Fruit fly (Drosophila melanogaster) whole organism, embryonic: ENCODE results near the gene CG13898.

Experiments
- Atf6 ChIP-seq: fragments of 200-800 bp; sonication (Bioruptor generic); IDR thresholded peaks from 2 replicates; pipeline ENCODE4 v1.3.6; 2022; ENCODE audit warnings: missing biosample characterization, missing genetic modification characterization
- Blimp-1 ChIP-seq: fragments of 200-800 bp; sonication (Bioruptor generic); optimal IDR thresholded peaks from 3 replicates; lab custom pipeline; 2018; ENCODE audit warnings: missing biosample characterization, missing genetic modification characterization, mild to moderate bottlenecking, moderate library complexity, missing genetic modification reagents
- CG10431 ChIP-seq: fragments of 200-800 bp; sonication (Bioruptor generic); optimal IDR thresholded peaks from 3 replicates; lab custom pipeline; 2018; ENCODE audit warnings: missing biosample characterization, mild to moderate bottlenecking, missing genetic modification characterization
- CG10654 ChIP-seq: fragments of 200-800 bp; sonication (Bioruptor generic); optimal IDR thresholded peaks from 2 replicates; lab custom pipeline; 2016; ENCODE audit warnings: missing biosample characterization, missing genetic modification characterization
- CG12744 ChIP-seq: fragments of 200-800 bp; sonication (Bioruptor generic); optimal IDR thresholded peaks from 2 replicates; lab custom pipeline; 2016; ENCODE audit warnings: missing biosample characterization, missing genetic modification characterization
- CG12769 ChIP-seq: fragments of 200-800 bp; sonication (Bioruptor generic); optimal IDR thresholded peaks from 2 replicates; lab custom pipeline; 2019; ENCODE audit warnings: missing biosample characterization, mild to moderate bottlenecking, missing genetic modification characterization, moderate library complexity
- CG13296 ChIP-seq: fragments of 200-800 bp; sonication (Bioruptor generic); optimal IDR thresholded peaks from 3 replicates; lab custom pipeline; 2018; ENCODE audit warnings: missing biosample characterization, mild to moderate bottlenecking, missing genetic modification characterization
- CG14860 ChIP-seq: fragments of 200-800 bp; sonication (Bioruptor generic); IDR thresholded peaks from 3 replicates; pipeline ENCODE4 v1.3.6; 2022; ENCODE audit warnings: missing biosample characterization, missing genetic modification characterization; ENCODE audit not compliant: partially characterized antibody
- CG15011 ChIP-seq: fragments of 200-800 bp; sonication (Bioruptor generic); optimal IDR thresholded peaks from 3 replicates; lab custom pipeline; 2018; ENCODE audit warnings: missing biosample characterization, mild to moderate bottlenecking, missing genetic modification characterization
- CG16863 ChIP-seq: fragments of 200-800 bp; sonication (Bioruptor generic); optimal IDR thresholded peaks from 3 replicates; lab custom pipeline; 2016; ENCODE audit warnings: missing biosample characterization, missing genetic modification characterization
- CG17328 ChIP-seq: fragments of 200-800 bp; sonication (Bioruptor generic); IDR thresholded peaks from 2 replicates; pipeline ENCODE4 v1.3.6; 2022; ENCODE audit warnings: missing biosample characterization, missing genetic modification characterization
- CG30020 ChIP-seq: fragments of 200-800 bp; optimal IDR thresholded peaks from 2 replicates; lab custom pipeline; 2019; ENCODE audit warnings: missing biosample characterization, mild to moderate bottlenecking, missing genetic modification characterization, moderate library complexity
- CG31441 ChIP-seq: fragments of 200-800 bp; sonication (Bioruptor generic); IDR thresholded peaks from 2 replicates; pipeline ENCODE4 v1.3.6; 2022; ENCODE audit warnings: missing biosample characterization, missing genetic modification characterization
- CG34422 ChIP-seq: fragments of 200-800 bp; sonication (Bioruptor generic); IDR thresholded peaks from 3 replicates; pipeline ENCODE4 v1.3.6; 2022; ENCODE audit warnings: missing biosample characterization, missing genetic modification characterization
- CG4360 ChIP-seq: fragments of 200-800 bp; sonication (Bioruptor generic); IDR thresholded peaks from 2 replicates; pipeline ENCODE4 v1.3.6; 2022; ENCODE audit warnings: missing biosample characterization, missing genetic modification characterization
- CG4404 ChIP-seq: fragments of 200-800 bp; sonication (Bioruptor generic); IDR thresholded peaks from 2 replicates; pipeline ENCODE4 v1.3.6; 2022; ENCODE audit warnings: missing biosample characterization, missing genetic modification characterization
- CG6175 ChIP-seq: fragments of 200-800 bp; sonication (Bioruptor generic); IDR thresholded peaks from 3 replicates; pipeline ENCODE4 v1.3.6; 2022; ENCODE audit warnings: missing biosample characterization, missing genetic modification characterization
- CG6272 ChIP-seq: fragments of 200-800 bp; sonication (Bioruptor generic); IDR thresholded peaks from 2 replicates; pipeline ENCODE4 v1.3.6; 2022; ENCODE audit warnings: missing biosample characterization, missing genetic modification characterization
- CG6813 ChIP-seq: fragments of 200-800 bp; sonication (Bioruptor generic); optimal IDR thresholded peaks from 2 replicates; lab custom pipeline; 2017; ENCODE audit warnings: missing biosample characterization, missing genetic modification characterization, mild to moderate bottlenecking, moderate library complexity, missing genetic modification reagents
- CG6854 ChIP-seq: fragments of 200-800 bp; sonication (Bioruptor generic); optimal IDR thresholded peaks from 3 replicates; lab custom pipeline; 2017; ENCODE audit warnings: missing biosample characterization, mild to moderate bottlenecking, missing genetic modification characterization
- CG7357 ChIP-seq: fragments of 200-800 bp; sonication (Bioruptor generic); IDR thresholded peaks from 3 replicates; pipeline ENCODE4 v1.3.6; 2022; ENCODE audit warnings: missing biosample characterization, missing genetic modification characterization
- CG8924 ChIP-seq: fragments of 200-800 bp; optimal IDR thresholded peaks from 3 replicates; lab custom pipeline; 2019; ENCODE audit warnings: missing biosample characterization, mild to moderate bottlenecking, missing genetic modification characterization, moderate library complexity
- CG9932 ChIP-seq: fragments of 200-800 bp; sonication (Bioruptor generic); IDR thresholded peaks from 2 replicates; pipeline ENCODE4 v1.3.6; 2022; ENCODE audit warnings: missing biosample characterization, missing genetic modification characterization
- CoRest ChIP-seq: fragments of 200-800 bp; sonication (Bioruptor generic); optimal IDR thresholded peaks from 3 replicates; lab custom pipeline; 2018; ENCODE audit warnings: missing biosample characterization, mild to moderate bottlenecking, missing genetic modification characterization, moderate library complexity
- E2f1 ChIP-seq: fragments of 200-800 bp; sonication (Bioruptor generic); IDR thresholded peaks from 2 replicates; pipeline ENCODE4 v1.3.6; 2022; ENCODE audit warnings: missing biosample characterization, missing genetic modification characterization
- Eip74EF ChIP-seq, 2 experiments: fragments of 200-800 bp in 1 of 2; fragments of >200 bp in 1 of 2; sonication (Bioruptor generic) in 1 of 2; optimal IDR thresholded peaks; 2 replicates each; lab custom pipeline; 2017 to 2019; ENCODE audit warnings: missing biosample characterization in 2 of 2, missing genetic modification characterization in 2 of 2, mild to moderate bottlenecking in 1 of 2, moderate library complexity in 1 of 2
- MESR4 ChIP-seq: fragments of 200-800 bp; sonication (Bioruptor generic); optimal IDR thresholded peaks from 2 replicates; lab custom pipeline; 2018; ENCODE audit warnings: missing biosample characterization, mild to moderate bottlenecking, missing genetic modification characterization, moderate library complexity
- NK7.1 ChIP-seq: fragments of 200-800 bp; sonication (Bioruptor generic); optimal IDR thresholded peaks from 3 replicates; lab custom pipeline; 2016; ENCODE audit warnings: missing biosample characterization, missing genetic modification characterization
- Nf-YC ChIP-seq: fragments of 200-800 bp; optimal IDR thresholded peaks from 3 replicates; lab custom pipeline; 2019; ENCODE audit warnings: missing biosample characterization, mild to moderate bottlenecking, missing genetic modification characterization, moderate library complexity
- Ptx1 ChIP-seq: fragments of 200-800 bp; sonication (Bioruptor generic); IDR thresholded peaks from 2 replicates; pipeline ENCODE4 v1.3.6; 2022; ENCODE audit warnings: missing biosample characterization, missing genetic modification characterization
- ash1 ChIP-seq: fragments of 200-800 bp; sonication (Bioruptor generic); optimal IDR thresholded peaks from 2 replicates; lab custom pipeline; 2018; ENCODE audit warnings: missing biosample characterization, mild to moderate bottlenecking, missing genetic modification characterization
- chinmo ChIP-seq: fragments of 200-800 bp; sonication (Bioruptor generic); IDR thresholded peaks from 4 replicates; pipeline ENCODE4 v1.3.6; 2022; ENCODE audit warnings: missing biosample characterization, missing genetic modification characterization; ENCODE audit not compliant: partially characterized antibody
- fd3F ChIP-seq: fragments of 200-800 bp; sonication (Bioruptor generic); optimal IDR thresholded peaks from 2 replicates; lab custom pipeline; 2018; ENCODE audit warnings: missing biosample characterization, mild to moderate bottlenecking, missing genetic modification characterization, moderate library complexity
- fd64A ChIP-seq: fragments of 200-800 bp; sonication (Bioruptor generic); optimal IDR thresholded peaks from 3 replicates; lab custom pipeline; 2018; ENCODE audit warnings: missing biosample characterization, mild to moderate bottlenecking, missing genetic modification characterization
- fd96Cb ChIP-seq: fragments of 200-800 bp; sonication (Bioruptor generic); optimal IDR thresholded peaks from 2 replicates; lab custom pipeline; 2018; ENCODE audit warnings: missing biosample characterization, mild to moderate bottlenecking, missing genetic modification characterization, moderate library complexity
- gsb-n ChIP-seq: fragments of 200-800 bp; sonication (Bioruptor generic); optimal IDR thresholded peaks from 3 replicates; lab custom pipeline; 2018; ENCODE audit warnings: missing biosample characterization, mild to moderate bottlenecking, missing genetic modification characterization
- lab ChIP-seq: fragments of 200-800 bp; sonication (Bioruptor generic); optimal IDR thresholded peaks from 3 replicates; lab custom pipeline; 2017; ENCODE audit warnings: missing biosample characterization, missing genetic modification characterization, mild to moderate bottlenecking, moderate library complexity, missing genetic modification reagents
- lola ChIP-seq, 3 experiments: fragments of >200 bp in 2 of 3; fragments of 200-800 bp in 1 of 3; sonication (Bioruptor generic) in 1 of 3; optimal IDR thresholded peaks; 2 replicates each; lab custom pipeline; 2017 to 2019; ENCODE audit warnings: missing biosample characterization in 3 of 3, missing genetic modification characterization in 3 of 3, mild to moderate bottlenecking in 1 of 3, moderate library complexity in 1 of 3
- nerfin-1 ChIP-seq: fragments of 200-800 bp; sonication (Bioruptor generic); optimal IDR thresholded peaks from 3 replicates; lab custom pipeline; 2019; ENCODE audit warnings: missing biosample characterization, mild to moderate bottlenecking, missing genetic modification characterization, moderate library complexity
- nom ChIP-seq: fragments of 200-800 bp; sonication (Bioruptor generic); optimal IDR thresholded peaks from 2 replicates; lab custom pipeline; 2017; ENCODE audit warnings: missing biosample characterization, missing genetic modification characterization, mild to moderate bottlenecking, moderate library complexity, missing genetic modification reagents
- oc ChIP-seq: fragments of 200-800 bp; sonication (Bioruptor generic); optimal IDR thresholded peaks from 2 replicates; lab custom pipeline; 2018; ENCODE audit warnings: missing biosample characterization, mild to moderate bottlenecking, missing genetic modification characterization, moderate library complexity
- onecut ChIP-seq: fragments of 200-800 bp; sonication (Bioruptor generic); IDR thresholded peaks from 2 replicates; pipeline ENCODE4 v1.3.6; 2022; ENCODE audit warnings: missing biosample characterization, missing genetic modification characterization
- pros ChIP-seq: fragments of 200-800 bp; sonication (Bioruptor generic); optimal IDR thresholded peaks from 3 replicates; lab custom pipeline; 2019; ENCODE audit warnings: missing biosample characterization, mild to moderate bottlenecking, missing genetic modification characterization, moderate library complexity
- salm ChIP-seq: fragments of 200-800 bp; sonication (Bioruptor generic); optimal IDR thresholded peaks from 2 replicates; lab custom pipeline; 2018; ENCODE audit warnings: missing biosample characterization, mild to moderate bottlenecking, missing genetic modification characterization
- sc ChIP-seq, 3 experiments: fragments of >200 bp in 2 of 3; fragments of 200-800 bp in 1 of 3; sonication (Bioruptor generic) in 1 of 3; optimal IDR thresholded peaks; 2 replicates in 2 of 3; 3 replicates in 1 of 3; lab custom pipeline; 2017; ENCODE audit warnings: mild to moderate bottlenecking in 1 of 3, missing biosample characterization in 1 of 3, missing genetic modification characterization in 1 of 3, missing genetic modification reagents in 1 of 3
- slbo ChIP-seq: fragments of 200-800 bp; sonication (Bioruptor generic); IDR thresholded peaks from 2 replicates; pipeline ENCODE4 v1.3.6; 2022; ENCODE audit warnings: missing biosample characterization, missing genetic modification characterization
- stc ChIP-seq: fragments of 200-800 bp; sonication (Bioruptor generic); IDR thresholded peaks from 2 replicates; pipeline ENCODE4 v1.3.6; 2022; ENCODE audit warnings: missing biosample characterization, missing genetic modification characterization
- tap ChIP-seq: fragments of 200-800 bp; optimal IDR thresholded peaks from 3 replicates; lab custom pipeline; 2019; ENCODE audit warnings: missing biosample characterization, mild to moderate bottlenecking, missing genetic modification characterization, moderate library complexity
- ttk ChIP-seq: fragments of 200-800 bp; sonication (Bioruptor generic); IDR thresholded peaks from 2 replicates; pipeline ENCODE4 v2.1.2; 2022; ENCODE audit warnings: missing biosample characterization, missing genetic modification characterization
- wek ChIP-seq: fragments of 200-800 bp; sonication (Bioruptor generic); optimal IDR thresholded peaks from 3 replicates; lab custom pipeline; 2018; ENCODE audit warnings: missing biosample characterization, mild to moderate bottlenecking, missing genetic modification characterization, moderate library complexity
- zfh1 ChIP-seq: fragments of 200-800 bp; sonication (Bioruptor generic); IDR thresholded peaks from 3 replicates; pipeline ENCODE4 v1.3.6; 2022; ENCODE audit warnings: missing biosample characterization, missing genetic modification characterization

The CG13898 gene

DNA sequence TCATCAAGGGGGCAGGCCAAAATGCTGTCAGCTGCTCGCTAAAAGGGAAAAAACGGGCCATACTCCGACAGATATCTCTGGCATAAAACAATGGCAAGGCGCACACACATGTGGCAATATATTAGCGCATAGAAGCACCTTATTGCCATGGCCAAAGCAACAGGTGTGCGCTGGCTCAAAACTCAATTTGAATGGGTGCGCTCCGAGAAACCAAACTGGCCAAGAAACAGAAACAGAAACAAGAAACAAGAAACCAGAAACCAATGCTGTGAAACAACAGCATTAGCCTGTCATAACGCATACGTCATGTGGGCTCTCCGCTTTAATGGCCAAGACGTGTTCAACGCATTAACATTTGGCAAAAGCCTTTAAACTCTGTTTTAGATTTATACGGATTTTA is 20.9 kb downstream of the CG13898 start (continued):
- TF ChIP-seq fd64A (GFP tag; lab: Kevin White, UChicago) (no peak), Blimp-1 (peak; percentile 1), CG15011 (GFP tag; lab: Kevin White, UChicago) (no peak), CG7357 (GFP tag; lab: Robert Waterston, UW) (no peak), CG6813 (peak; percentile 16), CG4404 (GFP tag; lab: Robert Waterston, UW) (no peak), salm (tag; lab: Kevin White, UChicago) (no peak), CG13296 (GFP tag; lab: Kevin White, UChicago) (peak; percentile 16), CG30020 (tag; lab: Kevin White, UChicago) (no peak), CG31441 (no peak), CG17328 (GFP tag; lab: Robert Waterston, UW) (no peak), chinmo (peak; percentile 91; the same call in 3 of the 4 replicates), sc (optimal IDR thresholded peaks at IDR 0.05; lab: Kevin White, UChicago) (no peak), sc (GFP tag; optimal IDR thresholded peaks at IDR 0.05; lab: Kevin White, UChicago) (no peak), wek (no peak), CG10654 (no peak), Atf6 (GFP tag; lab: Robert Waterston, UW) (no peak), lab (peak; percentile 28), Ptx1 (GFP tag; lab: Robert Waterston, UW) (no peak), Eip74EF (GFP tag; optimal IDR thresholded peaks at IDR 0.05; lab: Kevin White, UChicago) (peak in 1 of 2 experiments; percentile 11)

DNA sequence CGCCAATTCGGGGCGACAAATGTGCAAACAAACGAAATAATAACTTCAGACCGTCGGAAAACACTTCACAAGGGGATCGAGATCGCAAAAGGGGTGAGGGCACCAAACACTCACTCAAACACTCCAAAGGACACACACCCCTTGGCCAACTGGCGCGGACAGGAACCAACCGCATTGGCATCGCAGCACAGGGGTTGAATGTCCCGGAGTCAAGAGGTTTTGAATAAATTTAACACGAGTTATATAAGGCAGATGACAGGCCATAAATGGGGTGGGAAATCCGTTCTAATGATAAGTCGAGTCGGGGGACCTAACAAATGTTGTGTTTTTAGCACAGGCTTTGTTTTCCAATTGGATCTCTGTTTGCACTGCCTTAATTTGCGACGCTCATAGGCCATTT is 21.3 kb downstream of the CG13898 start:
- TF ChIP-seq zfh1 (GFP tag; lab: Robert Waterston, UW) (no peak), CG12744 (no peak), NK7.1 (GFP tag; lab: Kevin White, UChicago) (no peak), CG12769 (tag; lab: Kevin White, UChicago) (no peak), CG8924 (tag; lab: Kevin White, UChicago) (no peak), ttk (GFP tag; lab: Robert Waterston, UW) (no peak), stc (no peak), slbo (GFP tag; lab: Robert Waterston, UW) (no peak), CG6175 (GFP tag; lab: Robert Waterston, UW) (no peak), CG4360 (no peak), onecut (no peak), pros (GFP tag; lab: Kevin White, UChicago) (peak; percentile 83), fd3F (GFP tag; lab: Kevin White, UChicago) (no peak), oc (tag; lab: Kevin White, UChicago) (peak; percentile 14), CG6272 (GFP tag; lab: Robert Waterston, UW) (no peak), CG34422 (GFP tag; lab: Robert Waterston, UW) (no peak), lola (GFP tag; optimal IDR thresholded peaks at IDR 0.05; lab: Kevin White, UChicago) (no peak), CG16863 (no peak), CG10431 (GFP tag; lab: Kevin White, UChicago) (no peak), tap (tag; lab: Kevin White, UChicago) (peak; percentile 80), ash1 (GFP tag; lab: Kevin White, UChicago) (no peak), CoRest (tag; lab: Kevin White, UChicago) (no peak), CG6854 (GFP tag; lab: Kevin White, UChicago) (no peak), nom (no peak), CG14860 (GFP tag; lab: Robert Waterston, UW) (no peak), E2f1 (GFP tag; lab: Robert Waterston, UW) (no peak), Nf-YC (tag; lab: Kevin White, UChicago) (peak; percentile 5), CG9932 (no peak), MESR4 (GFP tag; lab: Kevin White, UChicago) (no peak), nerfin-1 (peak; percentile 6), fd96Cb (tag; lab: Kevin White, UChicago) (no peak), gsb-n (tag; lab: Kevin White, UChicago) (peak; percentile 13)
